Worm (Caenorhabditis elegans): ENCODE data around the gene C01C10.2.

The C01C10.2 gene

DNA sequence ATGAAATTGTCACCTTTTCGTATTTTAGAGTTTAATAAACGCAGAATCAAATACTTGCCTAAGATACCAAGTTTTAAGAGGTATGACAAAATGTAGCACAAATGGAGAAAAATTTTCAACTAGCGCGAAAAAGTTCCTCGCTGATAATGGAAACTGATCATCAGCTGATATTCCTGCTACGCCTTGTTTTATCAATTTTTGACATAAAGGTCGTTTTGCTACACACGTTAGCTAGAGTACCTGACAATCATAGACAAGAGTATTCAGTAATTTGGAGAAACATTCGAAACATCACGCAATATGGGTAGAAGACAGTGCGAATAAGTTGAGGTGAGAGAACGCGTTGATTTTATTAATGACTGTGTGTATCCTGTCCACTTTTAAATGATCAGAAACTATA lies 7.8 kb upstream of the C01C10.2 start (continued):
- TF ChIP-seq attf-4 (tag; optimal IDR thresholded peaks at IDR 0.05) (no peak), nhr-25 (tag; optimal IDR thresholded peaks at IDR 0.05; ENCODE audit: borderline replicate concordance, insufficient read depth) (no peak), ces-1 (GFP tag; optimal IDR thresholded peaks at IDR 0.05) (no peak), nhr-28 (tag; optimal IDR thresholded peaks at IDR 0.05) (peak; percentile 89), nhr-6 (tag; optimal IDR thresholded peaks at IDR 0.05) (no peak), zip-11 (GFP tag; IDR thresholded peaks at IDR 0.05) (no peak), lin-29 (GFP tag; IDR thresholded peaks at IDR 0.05) (no peak), D1046.2 (GFP tag; IDR thresholded peaks at IDR 0.05) (no peak), F26F4.8 (GFP tag; conservative IDR thresholded peaks at IDR 0.05) (no peak), Y75B8A.6 (GFP tag; IDR thresholded peaks at IDR 0.05) (no peak), hlh-30 (tag; optimal IDR thresholded peaks at IDR 0.05; ENCODE audit: insufficient read depth) (no peak), mdt-29 (GFP tag; IDR thresholded peaks at IDR 0.05) (peak; percentile 43; the same call in 1 of the 2 replicates), cey-2 (tag; optimal IDR thresholded peaks at IDR 0.05; ENCODE audit: borderline replicate concordance, insufficient read depth) (no peak), F10B5.3 (tag; optimal IDR thresholded peaks at IDR 0.05) (no peak), T26A8.4 (GFP tag; IDR thresholded peaks at IDR 0.05) (no peak), ceh-28 (tag; optimal IDR thresholded peaks at IDR 0.05) (no peak), pqm-1 (tag; optimal IDR thresholded peaks at IDR 0.05) (peak; percentile 31), unc-62 (GFP tag; optimal IDR thresholded peaks at IDR 0.05 in 1 of 2) (no peak), unc-62 (tag; optimal IDR thresholded peaks at IDR 0.05) (no peak), lin-39 (tag; optimal IDR thresholded peaks at IDR 0.05) (no peak), ama-1 (optimal IDR thresholded peaks at IDR 0.05) (no peak), lin-13 (GFP tag; optimal IDR thresholded peaks at IDR 0.05) (no peak), nhr-237 (tag; optimal IDR thresholded peaks at IDR 0.05) (no peak), nhr-77 (tag; optimal IDR thresholded peaks at IDR 0.05) (peak; percentile 7), ceh-82 (tag; optimal IDR thresholded peaks at IDR 0.05) (no peak), ceh-20 (GFP tag; IDR thresholded peaks at IDR 0.05) (no peak), F49E8.2 (tag; optimal IDR thresholded peaks at IDR 0.05; ENCODE audit: borderline replicate concordance) (no peak), T20F7.1 (GFP tag; optimal IDR thresholded peaks at IDR 0.05) (no peak), unc-39 (tag; optimal IDR thresholded peaks at IDR 0.05) (no peak), fos-1 (tag; optimal IDR thresholded peaks at IDR 0.05) (no peak), egl-43 (GFP tag; IDR thresholded peaks at IDR 0.05) (no peak), sdz-12 (GFP tag; optimal IDR thresholded peaks at IDR 0.05) (no peak), mxl-2 (GFP tag; conservative IDR thresholded peaks at IDR 0.05) (0 out of 2 replicates have a peak, but pooled peaks have one; percentile 43), nhr-76 (tag; optimal IDR thresholded peaks at IDR 0.05) (no peak), spr-1 (tag; optimal IDR thresholded peaks at IDR 0.05) (no peak), nhr-41 (GFP tag; IDR thresholded peaks at IDR 0.05) (no peak), madf-9 (GFP tag; conservative IDR thresholded peaks at IDR 0.05) (no peak), ztf-7 (tag; optimal IDR thresholded peaks at IDR 0.05) (no peak), fkh-10 (GFP tag; optimal IDR thresholded peaks at IDR 0.05) (no peak), jun-1 (tag; optimal IDR thresholded peaks at IDR 0.05) (no peak), saeg-2 (GFP tag; IDR thresholded peaks at IDR 0.05) (no peak), F44E2.7 (GFP tag; IDR thresholded peaks at IDR 0.05) (no peak), F37D6.2 (tag; optimal IDR thresholded peaks at IDR 0.05) (no peak), daf-19 (GFP tag; conservative IDR thresholded peaks at IDR 0.05) (no peak), ctbp-1 (GFP tag; IDR thresholded peaks at IDR 0.05) (no peak), daf-16 (GFP tag; optimal IDR thresholded peaks at IDR 0.05) (no peak), daf-16 (tag; optimal IDR thresholded peaks at IDR 0.05) (peak; percentile 38), mes-2 (tag; optimal IDR thresholded peaks at IDR 0.05; ENCODE audit: poor library complexity, severe bottlenecking) (no peak), snpc-1.2 (GFP tag; IDR thresholded peaks at IDR 0.05) (no peak)

Measured in whole organism, L4 larva.